Worm (Caenorhabditis elegans): Measurements from ENCODE around the gene snf-12.

ce11 chrX:8980676-8981075, 48.6 kb upstream of the snf-12 start, which contains the start of gene nmur-1:
- TF ChIP-seq unc-86 (tag; optimal IDR thresholded peaks at IDR 0.05) (no peak), nhr-11 (tag; optimal IDR thresholded peaks at IDR 0.05) (no peak), ama-1 (optimal IDR thresholded peaks at IDR 0.05) (no peak), pag-3 (tag; optimal IDR thresholded peaks at IDR 0.05; ENCODE audit: borderline replicate concordance, insufficient read depth) (no peak), pqm-1 (tag; optimal IDR thresholded peaks at IDR 0.05) (no peak), fkh-4 (tag; optimal IDR thresholded peaks at IDR 0.05; ENCODE audit: borderline replicate concordance) (no peak), ets-5 (GFP tag; IDR thresholded peaks at IDR 0.05) (no peak), aly-2 (tag; optimal IDR thresholded peaks at IDR 0.05) (no peak)

Measured in whole organism, L1 larva.